Fruit fly (Drosophila melanogaster): ENCODE results near the gene CG7251.

The CG7251 gene

dm6 chr2L:5610108-5610507 lies 21.9 kb upstream of the CG7251 start (continued):
- TF ChIP-seq sna (GFP tag; IDR thresholded peaks at IDR 0.05; ENCODE audit: partially characterized antibody) (no peak), nerfin-2 (GFP tag; IDR thresholded peaks at IDR 0.05; ENCODE audit: partially characterized antibody) (no peak), odd (GFP tag; optimal IDR thresholded peaks at IDR 0.05) (no peak), CG2129 (GFP tag; IDR thresholded peaks at IDR 0.05; ENCODE audit: partially characterized antibody) (no peak), CG13775 (GFP tag; optimal IDR thresholded peaks at IDR 0.05) (no peak), Hmr (GFP tag; optimal IDR thresholded peaks at IDR 0.05) (peak; percentile 18), lab (GFP tag; optimal IDR thresholded peaks at IDR 0.05) (peak; percentile 60), Meics (GFP tag; optimal IDR thresholded peaks at IDR 0.05) (peak; percentile 38), ind (GFP tag; optimal IDR thresholded peaks at IDR 0.05) (peak; percentile 15), CG6254 (GFP tag; optimal IDR thresholded peaks at IDR 0.05) (peak; percentile 24), dan (GFP tag; IDR thresholded peaks at IDR 0.05) (no peak), Aef1 (GFP tag; IDR thresholded peaks at IDR 0.05) (no peak), CoRest (tag; optimal IDR thresholded peaks at IDR 0.05) (peak; percentile 26), Fer3 (tag; optimal IDR thresholded peaks at IDR 0.05) (peak; percentile 20), ci (GFP tag; IDR thresholded peaks at IDR 0.05) (peak; percentile 19; the same call in 1 of the 3 replicates), CG12299 (tag; optimal IDR thresholded peaks at IDR 0.05) (no peak), Oli (tag; optimal IDR thresholded peaks at IDR 0.05) (peak; percentile 54), CG12071 (GFP tag; optimal IDR thresholded peaks at IDR 0.05) (no peak), crp (GFP tag; optimal IDR thresholded peaks at IDR 0.05) (no peak), peb (GFP tag; IDR thresholded peaks at IDR 0.05) (no peak), Dip3 (GFP tag; optimal IDR thresholded peaks at IDR 0.05) (no peak), gsb-n (tag; optimal IDR thresholded peaks at IDR 0.05) (peak; percentile 53), CG14014 (GFP tag; IDR thresholded peaks at IDR 0.05) (no peak), sisA (GFP tag; IDR thresholded peaks at IDR 0.05) (peak; percentile 30; the same call in 1 of the 2 replicates), zen (tag; optimal IDR thresholded peaks at IDR 0.05) (peak; percentile 40), D19A (tag; optimal IDR thresholded peaks at IDR 0.05) (peak; percentile 49), CG6272 (GFP tag; IDR thresholded peaks at IDR 0.05) (no peak), Nf-YB (GFP tag; optimal IDR thresholded peaks at IDR 0.05) (no peak), prd (optimal IDR thresholded peaks at IDR 0.05) (no peak), prd (GFP tag; IDR thresholded peaks at IDR 0.05) (peak; percentile 47; the same call in 2 of the 3 replicates), D (optimal IDR thresholded peaks at IDR 0.05) (no peak), D (GFP tag; optimal IDR thresholded peaks at IDR 0.05) (peak; percentile 38), row (GFP tag; IDR thresholded peaks at IDR 0.05) (no peak; the same call in 1 of the 3 replicates), gcm2 (GFP tag; optimal IDR thresholded peaks at IDR 0.05) (no peak), usp (GFP tag; optimal IDR thresholded peaks at IDR 0.05) (no peak), HHEX (GFP tag; optimal IDR thresholded peaks at IDR 0.05) (peak; percentile 17), fu2 (GFP tag; optimal IDR thresholded peaks at IDR 0.05) (no peak), CG4730 (GFP tag; IDR thresholded peaks at IDR 0.05) (no peak), CG4404 (GFP tag; IDR thresholded peaks at IDR 0.05) (no peak), jigr1 (GFP tag; IDR thresholded peaks at IDR 0.05) (no peak), Gsc (GFP tag; IDR thresholded peaks at IDR 0.05) (no peak), CG9876 (GFP tag; optimal IDR thresholded peaks at IDR 0.05) (no peak), Ets65A (GFP tag) (peak; percentile 78), CG4854 (GFP tag; optimal IDR thresholded peaks at IDR 0.05) (no peak), Dip2 (GFP tag; IDR thresholded peaks at IDR 0.05) (no peak), CG8388 (GFP tag; optimal IDR thresholded peaks at IDR 0.05) (peak; percentile 51), exex (tag; optimal IDR thresholded peaks at IDR 0.05) (no peak), bcd (GFP tag; optimal IDR thresholded peaks at IDR 0.05) (peak; percentile 32), CG12659 (GFP tag; optimal IDR thresholded peaks at IDR 0.05) (no peak), CG17186 (GFP tag; optimal IDR thresholded peaks at IDR 0.05) (no peak), lola (GFP tag; optimal IDR thresholded peaks at IDR 0.05) (peak in 1 of 3 experiments; percentile 48)
